Fruit fly (Drosophila melanogaster) whole organism, embryonic: ENCODE measurements around the gene Cpsf73.
A peak's percentile ranks its signal among the peaks of the same experiment; 100 is the strongest.

Source experiments
- Abd-B ChIP-seq: fragments of 200-800 bp; sonication (Bioruptor generic); optimal IDR thresholded peaks from 2 replicates; lab custom pipeline; 2018; ENCODE audit warnings: missing biosample characterization, mild to moderate bottlenecking, missing genetic modification characterization, moderate library complexity
- CG10462 ChIP-seq: fragments of 200-800 bp; sonication (Bioruptor generic); optimal IDR thresholded peaks from 2 replicates; lab custom pipeline; 2016; ENCODE audit warnings: missing biosample characterization, missing genetic modification characterization
- CG10543 ChIP-seq: fragments of 200-800 bp; sonication (Bioruptor generic); optimal IDR thresholded peaks from 3 replicates; lab custom pipeline; 2017; ENCODE audit warnings: missing biosample characterization, mild to moderate bottlenecking, missing genetic modification characterization, moderate library complexity
- CG11093 ChIP-seq: fragments of 200-800 bp; sonication (Bioruptor generic); IDR thresholded peaks from 3 replicates; pipeline ENCODE4 v1.3.6; 2022; ENCODE audit warnings: missing biosample characterization, missing genetic modification characterization
- CG11504 ChIP-seq: fragments of 200-800 bp; sonication (Bioruptor generic); optimal IDR thresholded peaks from 3 replicates; lab custom pipeline; 2019; ENCODE audit warnings: missing biosample characterization, mild to moderate bottlenecking, missing genetic modification characterization, moderate library complexity
- CG13287 ChIP-seq: fragments of 200-800 bp; sonication (Bioruptor generic); IDR thresholded peaks from 2 replicates; pipeline ENCODE4 v1.3.6; 2022; ENCODE audit warnings: missing biosample characterization, missing genetic modification characterization; ENCODE audit not compliant: partially characterized antibody
- CG14014 ChIP-seq: fragments of 200-800 bp; sonication (Bioruptor generic); IDR thresholded peaks from 2 replicates; pipeline ENCODE4 v1.3.6; 2022; ENCODE audit warnings: missing biosample characterization, missing genetic modification characterization
- CG16813 ChIP-seq: fragments of 200-800 bp; sonication (Bioruptor generic); IDR thresholded peaks from 3 replicates; pipeline ENCODE4 v1.3.6; 2022; ENCODE audit warnings: missing biosample characterization, missing genetic modification characterization; ENCODE audit not compliant: partially characterized antibody
- CG16863 ChIP-seq: fragments of 200-800 bp; sonication (Bioruptor generic); optimal IDR thresholded peaks from 3 replicates; lab custom pipeline; 2016; ENCODE audit warnings: missing biosample characterization, missing genetic modification characterization
- CG17361 ChIP-seq: fragments of 200-800 bp; sonication (Bioruptor generic); IDR thresholded peaks from 3 replicates; pipeline ENCODE4 v1.3.6; 2022; ENCODE audit warnings: missing biosample characterization, missing genetic modification characterization
- CG17385 ChIP-seq: fragments of 200-800 bp; sonication (Bioruptor generic); optimal IDR thresholded peaks from 3 replicates; lab custom pipeline; 2018; ENCODE audit warnings: missing biosample characterization, mild to moderate bottlenecking, missing genetic modification characterization
- CG17568 ChIP-seq: fragments of 200-800 bp; sonication (Bioruptor generic); optimal IDR thresholded peaks from 2 replicates; lab custom pipeline; 2018; ENCODE audit warnings: missing biosample characterization, mild to moderate bottlenecking, missing genetic modification characterization, moderate library complexity
- CG2120 ChIP-seq: fragments of 200-800 bp; sonication (Bioruptor generic); optimal IDR thresholded peaks from 3 replicates; lab custom pipeline; 2016; ENCODE audit warnings: missing biosample characterization, missing genetic modification characterization
- CG30403 ChIP-seq: fragments of 200-800 bp; sonication (Bioruptor generic); optimal IDR thresholded peaks from 3 replicates; lab custom pipeline; 2016; ENCODE audit warnings: missing biosample characterization, missing genetic modification characterization
- CG43689 ChIP-seq: fragments of 200-800 bp; sonication (Bioruptor generic); IDR thresholded peaks from 2 replicates; pipeline ENCODE4 v1.3.6; 2022; ENCODE audit warnings: missing biosample characterization, missing genetic modification characterization
- CG5180 ChIP-seq: fragments of 200-800 bp; sonication (Bioruptor generic); optimal IDR thresholded peaks from 3 replicates; lab custom pipeline; 2017; ENCODE audit warnings: missing biosample characterization, missing genetic modification characterization, mild to moderate bottlenecking, moderate library complexity, missing genetic modification reagents
- CG6272 ChIP-seq: fragments of 200-800 bp; sonication (Bioruptor generic); IDR thresholded peaks from 2 replicates; pipeline ENCODE4 v1.3.6; 2022; ENCODE audit warnings: missing biosample characterization, missing genetic modification characterization
- CG6689 ChIP-seq: fragments of 200-800 bp; sonication (Bioruptor generic); IDR thresholded peaks from 2 replicates; pipeline ENCODE4 v1.3.6; 2022; ENCODE audit warnings: missing biosample characterization, missing genetic modification characterization
- CG6791 ChIP-seq: fragments of 200-800 bp; sonication (Bioruptor generic); IDR thresholded peaks from 3 replicates; pipeline ENCODE4 v1.3.6; 2022; ENCODE audit warnings: missing biosample characterization, missing genetic modification characterization; ENCODE audit not compliant: partially characterized antibody
- CG9727 ChIP-seq: fragments of 200-800 bp; sonication (Bioruptor generic); optimal IDR thresholded peaks from 3 replicates; lab custom pipeline; 2017; ENCODE audit warnings: missing biosample characterization, mild to moderate bottlenecking, missing genetic modification characterization
- CHES-1-like ChIP-seq: fragments of 200-800 bp; sonication (Bioruptor generic); optimal IDR thresholded peaks from 2 replicates; lab custom pipeline; 2016; ENCODE audit warnings: missing biosample characterization, missing genetic modification characterization
- CTCF ChIP-seq: fragments of 200-800 bp; sonication (Bioruptor generic); optimal IDR thresholded peaks from 2 replicates; lab custom pipeline; 2017; ENCODE audit warnings: missing biosample characterization, mild to moderate bottlenecking, missing genetic modification characterization, moderate library complexity
- CoRest ChIP-seq: fragments of 200-800 bp; sonication (Bioruptor generic); optimal IDR thresholded peaks from 3 replicates; lab custom pipeline; 2018; ENCODE audit warnings: missing biosample characterization, mild to moderate bottlenecking, missing genetic modification characterization, moderate library complexity
- Drgx ChIP-seq: fragments of 200-800 bp; sonication (Bioruptor generic); IDR thresholded peaks from 2 replicates; pipeline ENCODE4 v1.3.6; 2022; ENCODE audit warnings: missing biosample characterization, missing genetic modification characterization
- Hr39 ChIP-seq: fragments of >200 bp; optimal IDR thresholded peaks from 2 replicates; lab custom pipeline; 2017
- Oli ChIP-seq: fragments of 200-800 bp; sonication (Bioruptor generic); optimal IDR thresholded peaks from 2 replicates; lab custom pipeline; 2018; ENCODE audit warnings: missing biosample characterization, mild to moderate bottlenecking, missing genetic modification characterization, moderate library complexity
- Pdp1 ChIP-seq, 2 experiments: fragments of 200-800 bp; sonication (Bioruptor generic); optimal IDR thresholded peaks; 3 replicates each; lab custom pipeline; 2016; ENCODE audit warnings: missing biosample characterization in 2 of 2, missing genetic modification characterization in 2 of 2, mild to moderate bottlenecking in 1 of 2, moderate library complexity in 1 of 2
- Scr ChIP-seq: fragments of 200-800 bp; sonication (Bioruptor generic); IDR thresholded peaks from 2 replicates; pipeline ENCODE4 v1.3.6; 2022; ENCODE audit warnings: missing biosample characterization, missing genetic modification characterization; ENCODE audit not compliant: partially characterized antibody
- Sox102F ChIP-seq: fragments of 200-800 bp; sonication (Bioruptor generic); optimal IDR thresholded peaks from 2 replicates; lab custom pipeline; 2018; ENCODE audit warnings: missing biosample characterization, mild to moderate bottlenecking, missing genetic modification characterization, moderate library complexity
- Xrp1 ChIP-seq: fragments of 200-800 bp; sonication (Bioruptor generic); IDR thresholded peaks from 2 replicates; pipeline ENCODE4 v1.3.6; 2022; ENCODE audit warnings: missing biosample characterization, missing genetic modification characterization
- az2 ChIP-seq: fragments of 200-800 bp; sonication (Bioruptor generic); optimal IDR thresholded peaks from 3 replicates; lab custom pipeline; 2016; ENCODE audit warnings: missing biosample characterization, missing genetic modification characterization
- bcd ChIP-seq: fragments of 200-800 bp; sonication (Bioruptor generic); optimal IDR thresholded peaks from 2 replicates; lab custom pipeline; 2017; ENCODE audit warnings: missing biosample characterization, mild to moderate bottlenecking, missing genetic modification characterization
- caup ChIP-seq: fragments of 200-800 bp; sonication (Bioruptor generic); optimal IDR thresholded peaks from 3 replicates; lab custom pipeline; 2017; ENCODE audit warnings: missing biosample characterization, mild to moderate bottlenecking, missing genetic modification characterization, moderate library complexity; ENCODE audit not compliant: severe bottlenecking
- dmrt99B ChIP-seq: fragments of 200-800 bp; sonication (Bioruptor generic); optimal IDR thresholded peaks from 2 replicates; lab custom pipeline; 2018; ENCODE audit warnings: missing biosample characterization, mild to moderate bottlenecking, missing genetic modification characterization, moderate library complexity
- fru ChIP-seq: fragments of >200 bp; optimal IDR thresholded peaks from 2 replicates; lab custom pipeline; 2017
- gce ChIP-seq: fragments of 200-800 bp; sonication (Bioruptor generic); IDR thresholded peaks from 3 replicates; pipeline ENCODE4 v1.3.6; 2022; ENCODE audit warnings: missing biosample characterization, missing genetic modification characterization
- gem ChIP-seq: fragments of 200-800 bp; sonication (Bioruptor generic); optimal IDR thresholded peaks from 2 replicates; lab custom pipeline; 2019; ENCODE audit warnings: missing biosample characterization, mild to moderate bottlenecking, missing genetic modification characterization, moderate library complexity
- gsb-n ChIP-seq: fragments of 200-800 bp; sonication (Bioruptor generic); optimal IDR thresholded peaks from 3 replicates; lab custom pipeline; 2018; ENCODE audit warnings: missing biosample characterization, mild to moderate bottlenecking, missing genetic modification characterization
- insv ChIP-seq, 2 experiments: fragments of 200-800 bp; sonication (Bioruptor generic); optimal IDR thresholded peaks; 3 replicates each; lab custom pipeline; 2016 to 2018; ENCODE audit warnings: missing biosample characterization in 2 of 2, missing genetic modification characterization in 2 of 2
- kay ChIP-seq: fragments of 200-800 bp; sonication (Bioruptor generic); optimal IDR thresholded peaks from 2 replicates; lab custom pipeline; 2016; ENCODE audit warnings: missing biosample characterization, missing genetic modification characterization
- ken ChIP-seq: fragments of 200-800 bp; sonication (Bioruptor generic); IDR thresholded peaks from 3 replicates; pipeline ENCODE4 v1.3.6; 2022; ENCODE audit warnings: missing biosample characterization, missing genetic modification characterization
- lab ChIP-seq: fragments of 200-800 bp; sonication (Bioruptor generic); optimal IDR thresholded peaks from 3 replicates; lab custom pipeline; 2017; ENCODE audit warnings: missing biosample characterization, missing genetic modification characterization, mild to moderate bottlenecking, moderate library complexity, missing genetic modification reagents
- nom ChIP-seq: fragments of 200-800 bp; sonication (Bioruptor generic); optimal IDR thresholded peaks from 2 replicates; lab custom pipeline; 2017; ENCODE audit warnings: missing biosample characterization, missing genetic modification characterization, mild to moderate bottlenecking, moderate library complexity, missing genetic modification reagents
- oc ChIP-seq: fragments of 200-800 bp; sonication (Bioruptor generic); optimal IDR thresholded peaks from 2 replicates; lab custom pipeline; 2018; ENCODE audit warnings: missing biosample characterization, mild to moderate bottlenecking, missing genetic modification characterization, moderate library complexity
- row ChIP-seq: fragments of 200-800 bp; sonication (Bioruptor generic); IDR thresholded peaks from 3 replicates; pipeline ENCODE4 v1.3.6; 2022; ENCODE audit warnings: missing biosample characterization, missing genetic modification characterization
- sens ChIP-seq: fragments of 200-800 bp; sonication (Bioruptor generic); peaks from one replicate; lab custom pipeline; 2016; ENCODE audit warnings: missing biosample characterization, missing genetic modification characterization
- slbo ChIP-seq: fragments of 200-800 bp; sonication (Bioruptor generic); IDR thresholded peaks from 2 replicates; pipeline ENCODE4 v1.3.6; 2022; ENCODE audit warnings: missing biosample characterization, missing genetic modification characterization
- sr ChIP-seq: fragments of 200-800 bp; sonication (Bioruptor generic); IDR thresholded peaks from 3 replicates; pipeline ENCODE4 v1.3.6; 2022; ENCODE audit warnings: missing biosample characterization, missing genetic modification characterization
- stc ChIP-seq: fragments of 200-800 bp; sonication (Bioruptor generic); IDR thresholded peaks from 2 replicates; pipeline ENCODE4 v1.3.6; 2022; ENCODE audit warnings: missing biosample characterization, missing genetic modification characterization
- tio ChIP-seq: fragments of 200-800 bp; sonication (Bioruptor generic); optimal IDR thresholded peaks from 2 replicates; lab custom pipeline; 2017; ENCODE audit warnings: missing biosample characterization, missing genetic modification characterization, inconsistent platforms

Cpsf73 gene

dm6 chr3R:18633099-18633498 is 30.3 kb downstream of the Cpsf73 start:
- no peak for TF ChIP-seq insv (GFP tag; optimal IDR thresholded peaks at IDR 0.05; lab: Kevin White, UChicago)
- no peak for TF ChIP-seq fru
- no peak for TF ChIP-seq CG17568 (GFP tag; lab: Kevin White, UChicago)
- TF ChIP-seq stc: no peak
- peak; percentile 6 for TF ChIP-seq CG2120 (GFP tag; lab: Kevin White, UChicago)
- peak; percentile 50 for TF ChIP-seq dmrt99B (tag; lab: Kevin White, UChicago)
- peak; percentile 45 for TF ChIP-seq Sox102F (GFP tag; lab: Kevin White, UChicago)
- TF ChIP-seq Abd-B: peak; percentile 58
- peak; percentile 51 for TF ChIP-seq gem (tag; lab: Kevin White, UChicago)
- peak; percentile 6 for TF ChIP-seq oc (tag; lab: Kevin White, UChicago)
- TF ChIP-seq CG6272 (GFP tag; lab: Robert Waterston, UW): no peak
- no peak for TF ChIP-seq az2 (GFP tag; lab: Kevin White, UChicago)
- peak; percentile 28 for TF ChIP-seq CoRest (tag; lab: Kevin White, UChicago)
- TF ChIP-seq sens (GFP tag; lab: Kevin White, UChicago): peak; percentile 61
- no peak for TF ChIP-seq sr
- TF ChIP-seq Pdp1 (GFP tag; optimal IDR thresholded peaks at IDR 0.05; lab: Kevin White, UChicago): peak in 1 of 2 experiments; percentile 69
- TF ChIP-seq lab (GFP tag; lab: Kevin White, UChicago): peak; percentile 6
- TF ChIP-seq slbo (GFP tag; lab: Robert Waterston, UW): 0 out of 2 replicates have a peak, but pooled peaks have one; percentile 8
- TF ChIP-seq tio (GFP tag; lab: Kevin White, UChicago): peak; percentile 6
- TF ChIP-seq CG9727 (GFP tag; lab: Kevin White, UChicago): no peak
- TF ChIP-seq CG30403 (GFP tag; lab: Kevin White, UChicago): peak; percentile 1
- TF ChIP-seq Drgx (GFP tag; lab: Robert Waterston, UW): peak; percentile 53; the same call in 1 of the 2 replicates
- no peak for TF ChIP-seq Hr39 (lab: Kevin White, UChicago)
- peak; percentile 31 for TF ChIP-seq Oli (tag; lab: Kevin White, UChicago)
- no peak for TF ChIP-seq CG16863 (GFP tag; lab: Kevin White, UChicago)
- TF ChIP-seq CG11504 (tag; lab: Kevin White, UChicago): peak; percentile 57
- TF ChIP-seq row (GFP tag; lab: Robert Waterston, UW): peak; percentile 56
- TF ChIP-seq CG6689 (GFP tag; lab: Robert Waterston, UW): 0 out of 2 replicates have a peak, but pooled peaks have one; percentile 21
- TF ChIP-seq gsb-n: peak; percentile 20
- TF ChIP-seq CG17385: peak; percentile 1

- TF ChIP-seq Scr (GFP tag; lab: Robert Waterston, UW): peak; percentile 57; the same call in 1 of the 2 replicates
- no peak for TF ChIP-seq kay (GFP tag; lab: Kevin White, UChicago)
- 0 out of 2 replicates have a peak, but pooled peaks have one; percentile 25 for TF ChIP-seq Xrp1
- peak; percentile 36; the same call in 1 of the 3 replicates for TF ChIP-seq gce
- TF ChIP-seq CG6791 (GFP tag; lab: Robert Waterston, UW): peak; percentile 81
- no peak for TF ChIP-seq CG43689 (GFP tag; lab: Robert Waterston, UW)
- no peak for TF ChIP-seq CG10462 (GFP tag; lab: Kevin White, UChicago)
- TF ChIP-seq ken (GFP tag; lab: Robert Waterston, UW): no peak
- peak; percentile 43; the same call in 1 of the 2 replicates for TF ChIP-seq CG13287
- TF ChIP-seq CHES-1-like (GFP tag; lab: Kevin White, UChicago): no peak
- TF ChIP-seq caup (GFP tag; lab: Kevin White, UChicago): no peak
- TF ChIP-seq CG16813: peak; percentile 40; the same call in 2 of the 3 replicates
- TF ChIP-seq CG14014 (GFP tag; lab: Robert Waterston, UW): 0 out of 2 replicates have a peak, but pooled peaks have one; percentile 8
- no peak for TF ChIP-seq bcd (GFP tag; lab: Kevin White, UChicago)
- no peak for TF ChIP-seq CG10543 (GFP tag; lab: Kevin White, UChicago)
- TF ChIP-seq row (GFP tag; lab: Robert Waterston, UW): 0 out of 3 replicates have a peak, but pooled peaks have one; percentile 20
- TF ChIP-seq CG5180: peak; percentile 57
- TF ChIP-seq CTCF (GFP tag; lab: Kevin White, UChicago): peak; percentile 66
- peak; percentile 12 for TF ChIP-seq nom (GFP tag; lab: Kevin White, UChicago)
- TF ChIP-seq dmrt99B (tag; lab: Kevin White, UChicago): peak; percentile 11
- no peak for TF ChIP-seq CG11093 (GFP tag; lab: Robert Waterston, UW)
- no peak for TF ChIP-seq CG17361 (GFP tag; lab: Robert Waterston, UW)
- peak; percentile 89 for TF ChIP-seq sens (GFP tag; lab: Kevin White, UChicago)
Observed at dm6 chr3R:18628311-18628811, 35.0 kb downstream of the Cpsf73 start.
